Worm (Caenorhabditis elegans) whole organism, L4 larva: ENCODE results near the gene mig-15.

Source experiments
- D1046.2 ChIP-seq: fragments of 200-800 bp; sonication (Bioruptor generic); IDR thresholded peaks from 2 replicates; pipeline ENCODE4 v1.3.6; 2022; ENCODE audit warnings: missing genetic modification characterization, missing compliant biosample characterization
- T26A8.4 ChIP-seq: fragments of 200-800 bp; sonication (Bioruptor generic); IDR thresholded peaks from 2 replicates; pipeline ENCODE4 v1.3.6; 2022; ENCODE audit warnings: missing genetic modification characterization, missing compliant biosample characterization
- Y75B8A.6 ChIP-seq: fragments of 200-800 bp; sonication (Bioruptor generic); IDR thresholded peaks from 2 replicates; pipeline ENCODE4 v1.3.6; 2022; ENCODE audit warnings: missing genetic modification reagents, missing genetic modification characterization, missing compliant biosample characterization
- ZK546.5 ChIP-seq, 2 experiments: sonication (generic microtip); optimal IDR thresholded peaks; 2 replicates each; lab custom pipeline; 2017; ENCODE audit warnings: missing biosample characterization in 2 of 2, missing genetic modification characterization in 2 of 2
- ceh-20 ChIP-seq: fragments of 200-800 bp; sonication (Bioruptor generic); IDR thresholded peaks from 2 replicates; pipeline ENCODE4 v1.3.6; 2022; ENCODE audit warnings: missing genetic modification reagents, missing genetic modification characterization, missing compliant biosample characterization
- ceh-44 ChIP-seq: fragments of 200-800 bp; sonication (Bioruptor generic); IDR thresholded peaks from 2 replicates; pipeline ENCODE4 v1.3.6; 2022; ENCODE audit warnings: missing genetic modification reagents, missing genetic modification characterization, missing compliant biosample characterization
- daf-12 ChIP-seq: fragments of 150-350 bp; optimal IDR thresholded peaks from 2 replicates; lab custom pipeline; 2014; ENCODE audit warnings: missing biosample characterization, missing genetic modification reagents, missing genetic modification characterization
- daf-16 ChIP-seq, 3 experiments: sonication (generic microtip); optimal IDR thresholded peaks; 2 replicates each; lab custom pipeline; 2016 to 2017; ENCODE audit warnings: missing genetic modification characterization in 3 of 3, missing genetic modification reagents in 3 of 3, mild to moderate bottlenecking in 2 of 3, missing compliant biosample characterization in 2 of 3, missing biosample characterization in 1 of 3, moderate library complexity in 1 of 3
- dmd-6 ChIP-seq: fragments of 200-800 bp; sonication (Bioruptor generic); IDR thresholded peaks from 2 replicates; pipeline ENCODE4 v1.3.6; 2022; ENCODE audit warnings: missing genetic modification reagents, missing genetic modification characterization, missing compliant biosample characterization
- dpl-1 ChIP-seq: fragments of 150-350 bp; optimal IDR thresholded peaks from 2 replicates; lab custom pipeline; 2014; ENCODE audit warnings: missing biosample characterization, missing genetic modification reagents, missing genetic modification characterization
- gei-8 ChIP-seq: fragments of 200-800 bp; sonication (Bioruptor generic); optimal IDR thresholded peaks from 2 replicates; lab custom pipeline; 2018; ENCODE audit warnings: mild to moderate bottlenecking, missing genetic modification characterization, missing compliant biosample characterization
- hif-1 ChIP-seq, 2 experiments: sonication (generic microtip); optimal IDR thresholded peaks; 2 replicates each; lab custom pipeline; 2016 to 2017; ENCODE audit warnings: missing compliant biosample characterization in 2 of 2, missing genetic modification characterization in 2 of 2, missing genetic modification reagents in 2 of 2, missing genotype in 2 of 2, mild to moderate bottlenecking in 1 of 2
- lin-39 ChIP-seq: fragments of 150-350 bp; optimal IDR thresholded peaks from 2 replicates; lab custom pipeline; 2014; ENCODE audit warnings: missing biosample characterization, missing genetic modification reagents, missing genetic modification characterization
- lsy-2 ChIP-seq, 2 experiments: fragments of 150-350 bp in 1 of 2; sonication (generic microtip) in 1 of 2; optimal IDR thresholded peaks; 2 replicates each; lab custom pipeline; 2014 to 2017; ENCODE audit warnings: missing biosample characterization in 2 of 2, missing genetic modification characterization in 2 of 2
- madf-5 ChIP-seq, 2 experiments: fragments of 200-800 bp; sonication (Bioruptor generic); IDR thresholded peaks; 2 replicates each; pipeline ENCODE4 v1.3.6; 2022; ENCODE audit warnings: missing compliant biosample characterization in 2 of 2, missing genetic modification characterization in 2 of 2
- madf-9 ChIP-seq: fragments of 200-800 bp; sonication (Bioruptor generic); conservative IDR thresholded peaks from 2 replicates; pipeline ENCODE4 v1.3.6; 2022; ENCODE audit warnings: missing genetic modification reagents, missing genetic modification characterization, missing compliant biosample characterization
- mes-2 ChIP-seq: sonication (generic microtip); optimal IDR thresholded peaks from 2 replicates; lab custom pipeline; 2016; ENCODE audit warnings: missing genotype, mild to moderate bottlenecking, missing genetic modification characterization, missing compliant biosample characterization; ENCODE audit not compliant: poor library complexity, severe bottlenecking
- nhr-10 ChIP-seq: fragments of 150-350 bp; optimal IDR thresholded peaks from 2 replicates; lab custom pipeline; 2014; ENCODE audit warnings: missing biosample characterization, missing genetic modification characterization
- nhr-11 ChIP-seq: fragments of 150-350 bp; optimal IDR thresholded peaks from 2 replicates; lab custom pipeline; 2014; ENCODE audit warnings: missing biosample characterization, missing genetic modification characterization
- nhr-111 ChIP-seq: fragments of 200-800 bp; sonication (Bioruptor generic); optimal IDR thresholded peaks from 2 replicates; lab custom pipeline; 2018; ENCODE audit warnings: mild to moderate bottlenecking, missing genetic modification characterization, missing compliant biosample characterization
- nhr-25 ChIP-seq: sonication (generic microtip); optimal IDR thresholded peaks from 2 replicates; lab custom pipeline; 2017; ENCODE audit warnings: missing genetic modification characterization, mild to moderate bottlenecking, missing compliant biosample characterization, antibody characterized with exemption, moderate library complexity, borderline replicate concordance; ENCODE audit not compliant: insufficient read depth
- nhr-28 ChIP-seq: fragments of 150-350 bp; optimal IDR thresholded peaks from 2 replicates; lab custom pipeline; 2014; ENCODE audit warnings: missing biosample characterization, missing genetic modification characterization
- nhr-48 ChIP-seq: sonication (generic microtip); optimal IDR thresholded peaks from 2 replicates; lab custom pipeline; 2016; ENCODE audit warnings: mild to moderate bottlenecking, missing genetic modification characterization, missing compliant biosample characterization
- nhr-76 ChIP-seq: fragments of 150-350 bp; optimal IDR thresholded peaks from 2 replicates; lab custom pipeline; 2014; ENCODE audit warnings: missing biosample characterization, missing genetic modification characterization
- pqm-1 ChIP-seq: sonication (generic microtip); optimal IDR thresholded peaks from 2 replicates; lab custom pipeline; 2017; ENCODE audit warnings: missing biosample characterization, missing genetic modification characterization
- rbr-2 ChIP-seq: sonication (generic microtip); optimal IDR thresholded peaks from 2 replicates; lab custom pipeline; 2016; ENCODE audit warnings: missing genotype, missing genetic modification characterization, missing compliant biosample characterization
- saeg-2 ChIP-seq: fragments of 200-800 bp; sonication (Bioruptor generic); IDR thresholded peaks from 2 replicates; pipeline ENCODE4 v1.3.6; 2022; ENCODE audit warnings: missing genetic modification reagents, missing genetic modification characterization, missing compliant biosample characterization
- sdz-12 ChIP-seq: fragments of 200-800 bp; sonication (Bioruptor generic); optimal IDR thresholded peaks from 2 replicates; lab custom pipeline; 2018; ENCODE audit warnings: mild to moderate bottlenecking, missing genetic modification characterization, missing compliant biosample characterization
- skn-1 ChIP-seq: fragments of 150-350 bp; optimal IDR thresholded peaks from 2 replicates; lab custom pipeline; 2014; ENCODE audit warnings: missing biosample characterization, missing genetic modification characterization
- spr-3 ChIP-seq: fragments of 200-800 bp; sonication (Bioruptor generic); optimal IDR thresholded peaks from 2 replicates; lab custom pipeline; 2018; ENCODE audit warnings: mild to moderate bottlenecking, missing genetic modification characterization, missing compliant biosample characterization
- unc-62 ChIP-seq, 3 experiments: fragments of 150-350 bp in 1 of 3; sonication (generic microtip); optimal IDR thresholded peaks in 2 of 3; peaks in 1 of 3; 1 replicate in 1 of 3; 2 replicates in 2 of 3; lab custom pipeline; 2014 to 2017; ENCODE audit warnings: missing biosample characterization in 3 of 3, missing genetic modification characterization in 3 of 3, missing genetic modification reagents in 3 of 3, missing genotype in 1 of 3
- vab-7 ChIP-seq: fragments of 200-800 bp; sonication (Bioruptor generic); IDR thresholded peaks from 2 replicates; pipeline ENCODE4 v1.3.6; 2022; ENCODE audit warnings: missing genetic modification reagents, missing genetic modification characterization, missing compliant biosample characterization
- zip-11 ChIP-seq: fragments of 200-800 bp; sonication (Bioruptor generic); IDR thresholded peaks from 2 replicates; pipeline ENCODE4 v1.3.6; 2022; ENCODE audit warnings: missing genetic modification characterization, missing compliant biosample characterization
- zip-2 ChIP-seq: fragments of 150-350 bp; optimal IDR thresholded peaks from 2 replicates; lab custom pipeline; 2014; ENCODE audit warnings: missing biosample characterization, missing genetic modification characterization

mig-15 gene

DNA sequence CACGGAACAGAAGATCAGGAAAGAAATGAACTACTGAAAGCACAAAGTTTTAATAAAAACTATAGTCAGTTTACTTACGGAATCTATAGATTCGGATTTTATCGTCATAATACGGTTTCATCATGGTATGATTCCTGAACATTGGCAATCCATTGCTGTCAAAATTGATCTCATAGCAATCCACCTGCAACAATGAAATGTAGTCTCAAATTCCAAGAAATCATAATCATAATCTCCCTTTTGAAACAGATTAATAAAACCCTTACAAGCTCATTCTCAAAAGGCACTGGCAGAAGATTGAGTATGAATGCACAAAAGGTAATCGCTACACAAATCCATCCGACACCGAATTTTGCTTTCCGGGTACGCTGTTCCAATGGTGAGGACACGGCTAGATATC lies 33.9 kb upstream of the mig-15 start:
- TF ChIP-seq ceh-44 (no peak), unc-62 (GFP tag; optimal IDR thresholded peaks at IDR 0.05 in 1 of 2; lab: Kevin White, UChicago) (peak in 1 of 2 experiments; percentile 10), unc-62 (tag; optimal IDR thresholded peaks at IDR 0.05; lab: Kevin White, UChicago) (no peak)

DNA sequence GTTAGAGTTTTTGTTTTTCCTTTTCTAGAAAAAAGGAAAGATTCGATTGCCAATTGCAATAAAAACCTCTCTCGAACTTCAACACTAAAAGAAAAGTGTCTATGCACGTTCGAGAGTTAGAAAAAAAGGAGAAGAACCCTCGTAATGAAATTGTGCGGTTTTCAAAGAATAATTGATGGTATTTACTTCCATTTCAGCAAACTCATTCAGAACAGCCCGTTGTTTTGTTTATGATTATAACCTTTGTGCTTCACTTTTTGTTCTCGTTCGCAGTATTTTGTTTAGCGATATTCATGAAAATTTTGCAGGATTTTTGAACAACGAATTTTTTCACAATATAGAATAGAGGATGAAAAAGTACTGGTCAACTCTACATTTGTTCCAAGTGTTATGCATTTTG lies 25.5 kb upstream of the mig-15 start, which contains the start of gene lgc-41:
Gene lgc-41 (plus strand): TSS at position 301 of the 400 bp plus-strand sequence.
- TF ChIP-seq vab-7 (GFP tag; lab: Robert Waterston, UW): no peak
- TF ChIP-seq hif-1 (tag; optimal IDR thresholded peaks at IDR 0.05; lab: Kevin White, UChicago): no peak
- no peak for TF ChIP-seq Y75B8A.6
- no peak for TF ChIP-seq zip-2 (tag; lab: Kevin White, UChicago)
- TF ChIP-seq skn-1 (tag; lab: Kevin White, UChicago): no peak
- no peak for TF ChIP-seq ceh-20 (GFP tag; lab: Robert Waterston, UW)

DNA sequence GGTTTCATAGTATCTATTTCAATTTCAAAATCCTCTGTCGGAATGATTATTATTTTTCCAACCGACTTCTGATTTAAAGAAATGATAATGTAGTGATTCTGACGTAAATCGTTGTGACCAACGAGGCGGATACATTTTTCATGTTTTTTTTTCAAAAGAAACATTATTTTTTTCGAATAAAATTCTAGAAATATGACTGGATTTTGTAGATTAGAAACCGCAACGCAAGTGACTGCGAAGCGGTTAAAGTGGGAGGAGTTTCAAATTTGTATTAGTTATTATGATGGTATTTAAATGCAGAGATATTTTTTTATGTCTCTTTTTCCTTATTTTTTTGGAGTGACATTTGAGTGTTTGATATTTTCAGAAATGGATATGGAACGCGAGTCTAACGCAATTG lies 18.5 kb upstream of the mig-15 start, which contains the start of gene C39B10.5:
Gene C39B10.5 (plus strand): TSS at position 362 of the 400 bp plus-strand sequence.
- TF ChIP-seq lin-39 (tag; lab: Kevin White, UChicago) (no peak), nhr-11 (tag; lab: Kevin White, UChicago) (no peak), T26A8.4 (no peak), dmd-6 (no peak), saeg-2 (GFP tag; lab: Robert Waterston, UW) (no peak), gei-8 (GFP tag; lab: Kevin White, UChicago) (no peak), nhr-48 (tag; lab: Kevin White, UChicago) (no peak), pqm-1 (no peak), nhr-111 (no peak)

DNA sequence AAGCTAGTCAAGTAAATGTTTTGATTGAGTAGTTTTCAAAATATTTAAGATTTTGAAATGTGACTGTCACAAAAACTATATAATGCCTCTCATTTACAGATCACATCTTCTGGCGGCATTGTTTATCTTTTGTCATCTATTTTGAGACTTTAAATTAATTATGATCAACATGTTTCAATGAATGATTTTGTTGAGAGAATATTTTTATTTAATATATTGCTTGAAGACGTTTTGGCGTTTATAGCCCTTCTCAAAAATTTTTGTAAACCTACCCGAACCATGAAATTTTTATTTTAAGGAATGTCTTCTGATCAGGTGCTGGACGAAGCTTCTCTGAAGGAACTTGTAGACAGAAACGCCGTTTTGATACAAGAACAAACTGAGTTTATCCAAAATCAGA lies 16.2 kb upstream of the mig-15 start, which contains the start of gene C39B10.4:
Gene C39B10.4 (plus strand): TSS at position 301 of the 400 bp plus-strand sequence.
- TF ChIP-seq lsy-2 (tag; optimal IDR thresholded peaks at IDR 0.05; lab: Kevin White, UChicago) (no peak), dmd-6 (no peak), T26A8.4 (no peak), sdz-12 (GFP tag; lab: Kevin White, UChicago) (no peak), ZK546.5 (tag; optimal IDR thresholded peaks at IDR 0.05; lab: Kevin White, UChicago) (no peak), Y75B8A.6 (no peak), skn-1 (tag; lab: Kevin White, UChicago) (no peak), lin-39 (tag; lab: Kevin White, UChicago) (no peak), spr-3 (GFP tag; lab: Kevin White, UChicago) (no peak), nhr-10 (tag; lab: Kevin White, UChicago) (no peak), nhr-76 (tag; lab: Kevin White, UChicago) (no peak), nhr-25 (tag; lab: Kevin White, UChicago) (no peak), daf-16 (GFP tag; optimal IDR thresholded peaks at IDR 0.05; lab: Kevin White, UChicago) (no peak), daf-16 (tag; optimal IDR thresholded peaks at IDR 0.05; lab: Kevin White, UChicago) (no peak), mes-2 (tag; lab: Kevin White, UChicago) (no peak), zip-11 (GFP tag; lab: Robert Waterston, UW) (no peak), madf-9 (no peak)

DNA sequence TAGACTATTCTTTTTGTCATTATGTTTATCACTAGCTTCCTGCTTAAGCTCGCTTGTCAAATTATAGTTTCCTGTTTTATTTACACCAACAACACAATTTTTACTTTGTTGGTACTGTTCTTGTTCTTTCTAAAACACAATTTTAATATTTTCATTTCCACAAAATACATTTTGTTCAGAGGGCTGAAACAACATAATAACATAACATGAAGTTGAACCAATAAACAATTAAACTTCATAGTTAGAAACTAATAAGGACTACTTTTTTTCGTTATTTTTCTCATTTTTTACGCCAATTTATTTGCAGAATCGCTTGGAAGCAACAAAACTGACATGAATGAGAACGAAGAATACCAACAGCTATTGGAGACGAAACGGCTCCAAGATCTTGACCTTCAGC lies 15.4 kb upstream of the mig-15 start, which contains the start of gene C39B10.3:
Gene C39B10.3 (plus strand): TSS at position 301 of the 400 bp plus-strand sequence.
- TF ChIP-seq dpl-1 (GFP tag; lab: Kevin White, UChicago) (no peak), zip-11 (GFP tag; lab: Robert Waterston, UW) (no peak), daf-12 (no peak), nhr-28 (no peak), madf-5 (GFP tag; IDR thresholded peaks at IDR 0.05; lab: Robert Waterston, UW) (no peak), rbr-2 (tag; lab: Kevin White, UChicago) (no peak), daf-16 (GFP tag; optimal IDR thresholded peaks at IDR 0.05; lab: Kevin White, UChicago) (no peak), daf-16 (tag; optimal IDR thresholded peaks at IDR 0.05; lab: Kevin White, UChicago) (no peak), D1046.2 (no peak)
